Fruit fly (Drosophila melanogaster) whole organism, adult: Measurements from ENCODE around the gene CG13297.

Source experiments
- CG11617 ChIP-seq: fragments of 200-800 bp; sonication (Bioruptor generic); optimal IDR thresholded peaks from 2 replicates; lab custom pipeline; 2017; ENCODE audit warnings: mild to moderate bottlenecking, missing biosample characterization, missing genetic modification reagents, missing genetic modification characterization
- CG12768 ChIP-seq: fragments of 200-800 bp; sonication (Bioruptor generic); optimal IDR thresholded peaks from 2 replicates; lab custom pipeline; 2017; ENCODE audit warnings: missing biosample characterization, missing genetic modification characterization, mild to moderate bottlenecking, moderate library complexity, missing genetic modification reagents
- CG14711 ChIP-seq: fragments of 200-800 bp; sonication (Bioruptor generic); optimal IDR thresholded peaks from 2 replicates; lab custom pipeline; 2018; ENCODE audit warnings: missing biosample characterization, mild to moderate bottlenecking, missing genetic modification characterization, moderate library complexity
- CG33017 ChIP-seq: fragments of 200-800 bp; sonication (Bioruptor generic); optimal IDR thresholded peaks from 2 replicates; lab custom pipeline; 2018; ENCODE audit warnings: missing biosample characterization, mild to moderate bottlenecking, missing genetic modification characterization, moderate library complexity
- CG5204 ChIP-seq: fragments of 200-800 bp; sonication (Bioruptor generic); optimal IDR thresholded peaks from 2 replicates; lab custom pipeline; 2016; ENCODE audit warnings: missing biosample characterization, missing genetic modification characterization
- CG7045 ChIP-seq: fragments of 200-800 bp; sonication (Bioruptor generic); optimal IDR thresholded peaks from 2 replicates; lab custom pipeline; 2017; ENCODE audit warnings: missing biosample characterization, mild to moderate bottlenecking, missing genetic modification characterization
- CG7101 ChIP-seq: fragments of 200-800 bp; sonication (Bioruptor generic); optimal IDR thresholded peaks from 2 replicates; lab custom pipeline; 2018; ENCODE audit warnings: missing biosample characterization, mild to moderate bottlenecking, missing genetic modification characterization, moderate library complexity
- Clk ChIP-seq: fragments of 200-800 bp; sonication (Bioruptor generic); optimal IDR thresholded peaks from 2 replicates; lab custom pipeline; 2017; ENCODE audit warnings: missing biosample characterization, missing genetic modification characterization
- Crg-1 ChIP-seq: fragments of 200-800 bp; sonication (Bioruptor generic); optimal IDR thresholded peaks from 2 replicates; lab custom pipeline; 2016; ENCODE audit warnings: missing biosample characterization, missing genetic modification characterization
- Hr96 ChIP-seq: fragments of 200-800 bp; sonication (Bioruptor generic); optimal IDR thresholded peaks from 2 replicates; lab custom pipeline; 2016; ENCODE audit warnings: missing biosample characterization, missing genetic modification characterization
- Mnt ChIP-seq: fragments of 200-800 bp; sonication (Bioruptor generic); optimal IDR thresholded peaks from 2 replicates; lab custom pipeline; 2016; ENCODE audit warnings: missing biosample characterization, mild to moderate bottlenecking, missing genetic modification characterization
- cic ChIP-seq: fragments of 200-800 bp; sonication (Bioruptor generic); optimal IDR thresholded peaks from 2 replicates; lab custom pipeline; 2017; ENCODE audit warnings: missing biosample characterization, mild to moderate bottlenecking, missing genetic modification characterization, moderate library complexity
- cnc ChIP-seq, 2 experiments: fragments of >200 bp; optimal IDR thresholded peaks; 2 replicates each; lab custom pipeline; 2017
- kay ChIP-seq: fragments of 200-800 bp; sonication (Bioruptor generic); peaks from one replicate; lab custom pipeline; 2016; ENCODE audit warnings: missing biosample characterization, missing genetic modification characterization, borderline replicate concordance
- ovo ChIP-seq: fragments of 200-800 bp; sonication (Bioruptor generic); optimal IDR thresholded peaks from 2 replicates; lab custom pipeline; 2016; ENCODE audit warnings: missing biosample characterization, missing genetic modification characterization
- pad ChIP-seq: fragments of 200-800 bp; sonication (Bioruptor generic); optimal IDR thresholded peaks from 3 replicates; lab custom pipeline; 2017; ENCODE audit warnings: missing biosample characterization, missing genetic modification characterization, mild to moderate bottlenecking, moderate library complexity, missing genetic modification reagents
- tj ChIP-seq: fragments of 200-800 bp; sonication (Bioruptor generic); optimal IDR thresholded peaks from 3 replicates; lab custom pipeline; 2017; ENCODE audit warnings: missing biosample characterization, mild to moderate bottlenecking, missing genetic modification characterization, moderate library complexity
- toe ChIP-seq: fragments of 200-800 bp; sonication (Bioruptor generic); optimal IDR thresholded peaks from 2 replicates; lab custom pipeline; 2016; ENCODE audit warnings: missing biosample characterization, missing genetic modification characterization

Gene CG13297

dm6 chr3L:6110673-6111449, 46.3 kb downstream of the CG13297 start:
- no peak for TF ChIP-seq pad
- TF ChIP-seq CG7101 (tag; lab: Kevin White, UChicago) = no peak
- no peak for TF ChIP-seq CG7045 (GFP tag; lab: Kevin White, UChicago)
- TF ChIP-seq CG14711 = no peak
- no peak for TF ChIP-seq cnc (optimal IDR thresholded peaks at IDR 0.05; lab: Kevin White, UChicago)
- no peak for TF ChIP-seq CG5204 (GFP tag; lab: Kevin White, UChicago)
- TF ChIP-seq Hr96 (GFP tag; lab: Kevin White, UChicago) = no peak
- TF ChIP-seq Clk = no peak
- TF ChIP-seq CG33017 (tag; lab: Kevin White, UChicago) = no peak
- no peak for TF ChIP-seq ovo (GFP tag; lab: Kevin White, UChicago)
- no peak for TF ChIP-seq CG12768 (GFP tag; lab: Kevin White, UChicago)
- TF ChIP-seq toe = no peak
- no peak for TF ChIP-seq Mnt (GFP tag; lab: Kevin White, UChicago)
- no peak for TF ChIP-seq Crg-1 (GFP tag; lab: Kevin White, UChicago)
- no peak for TF ChIP-seq tj
- TF ChIP-seq cic (GFP tag; lab: Kevin White, UChicago) = no peak
- no peak for TF ChIP-seq kay (GFP tag; lab: Kevin White, UChicago)
- no peak for TF ChIP-seq CG11617 (GFP tag; lab: Kevin White, UChicago)

dm6 chr3L:6108264-6109060, 48.7 kb downstream of the CG13297 start:
- TF ChIP-seq CG5204 (GFP tag; lab: Kevin White, UChicago) = no peak

DNA sequence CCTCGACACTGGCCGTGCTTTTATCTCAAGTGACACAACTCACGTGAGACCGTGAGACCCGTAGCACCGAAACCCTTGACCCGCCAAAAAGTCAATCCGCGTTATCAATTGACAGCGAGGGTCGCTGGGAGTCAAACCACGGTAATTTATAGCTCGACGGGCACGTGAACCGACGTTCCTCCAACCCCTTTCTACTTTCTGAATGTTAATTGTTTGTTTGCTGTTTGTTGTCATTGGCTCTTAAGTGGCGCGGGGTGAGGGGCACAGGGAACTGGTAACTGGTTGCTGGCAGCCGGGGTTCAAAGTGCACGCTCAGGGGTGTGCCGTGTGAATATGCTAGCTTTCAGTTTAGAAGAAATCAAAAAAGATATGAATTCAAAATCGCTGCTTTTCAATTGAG, 50.5 kb downstream of the CG13297 start:
- TF ChIP-seq CG14711 = no peak
